Fruit fly (Drosophila melanogaster): ENCODE measurements around the gene CG12795.
A peak's percentile ranks its signal among the peaks of the same experiment; 100 is the strongest.

CG12795 gene

dm6 chr2L:3457007-3457406 is 4.7 kb downstream of the CG12795 start, which contains the start of the genes Cog3 and Sec5 (continued):
- TF ChIP-seq pb (GFP tag; optimal IDR thresholded peaks at IDR 0.05) (no peak), CG9727 (GFP tag; optimal IDR thresholded peaks at IDR 0.05) (peak; percentile 51), Nf-YC (tag; optimal IDR thresholded peaks at IDR 0.05) (peak; percentile 75), hth (optimal IDR thresholded peaks at IDR 0.05) (no peak), Dfd (GFP tag; optimal IDR thresholded peaks at IDR 0.05) (no peak), sens-2 (GFP tag; IDR thresholded peaks at IDR 0.05) (no peak), CG4854 (GFP tag; optimal IDR thresholded peaks at IDR 0.05) (no peak), insv (GFP tag; optimal IDR thresholded peaks at IDR 0.05) (peak in 1 of 2 experiments; percentile 28), schlank (tag; optimal IDR thresholded peaks at IDR 0.05) (no peak), CG13123 (GFP tag; optimal IDR thresholded peaks at IDR 0.05) (no peak), CG1603 (tag; optimal IDR thresholded peaks at IDR 0.05) (no peak), chm (GFP tag; IDR thresholded peaks at IDR 0.05) (no peak), CG2712 (tag; optimal IDR thresholded peaks at IDR 0.05) (peak; percentile 81), Xrp1 (GFP tag; IDR thresholded peaks at IDR 0.05) (peak; percentile 68), CG6689 (GFP tag; IDR thresholded peaks at IDR 0.05) (peak; percentile 31; the same call in 1 of the 2 replicates), pros (GFP tag; optimal IDR thresholded peaks at IDR 0.05) (no peak), cg (GFP tag; optimal IDR thresholded peaks at IDR 0.05) (no peak), Doc3 (GFP tag; IDR thresholded peaks at IDR 0.05; ENCODE audit: partially characterized antibody) (no peak), NC2α (GFP tag; optimal IDR thresholded peaks at IDR 0.05) (no peak), CG11560 (tag; IDR thresholded peaks at IDR 0.05) (no peak), repo (GFP tag; optimal IDR thresholded peaks at IDR 0.05) (no peak), CG17328 (GFP tag; IDR thresholded peaks at IDR 0.05) (no peak), Hr3 (GFP tag; optimal IDR thresholded peaks at IDR 0.05) (peak; percentile 69), Hr39 (optimal IDR thresholded peaks at IDR 0.05) (no peak), CG1832 (GFP tag; optimal IDR thresholded peaks at IDR 0.05) (no peak), ind (GFP tag; optimal IDR thresholded peaks at IDR 0.05) (no peak), CG11456 (GFP tag; IDR thresholded peaks at IDR 0.05) (no peak; the same call in 2 of the 3 replicates), CG2678 (tag; optimal IDR thresholded peaks at IDR 0.05) (no peak), slou (GFP tag; optimal IDR thresholded peaks at IDR 0.05) (no peak), MBD-R2 (GFP tag; IDR thresholded peaks at IDR 0.05) (peak; percentile 93), yki (optimal IDR thresholded peaks at IDR 0.05) (no peak), disco-r (GFP tag; optimal IDR thresholded peaks at IDR 0.05) (no peak), HHEX (GFP tag; optimal IDR thresholded peaks at IDR 0.05) (no peak), tgo (GFP tag; IDR thresholded peaks at IDR 0.05) (peak; percentile 53; the same call in 1 of the 3 replicates), CG34224 (GFP tag; IDR thresholded peaks at IDR 0.05; ENCODE audit: partially characterized antibody) (no peak), chinmo (GFP tag; IDR thresholded peaks at IDR 0.05; ENCODE audit: partially characterized antibody) (no peak), pum (GFP tag; optimal IDR thresholded peaks at IDR 0.05) (no peak), wek (GFP tag; optimal IDR thresholded peaks at IDR 0.05) (no peak), CG7839 (tag; optimal IDR thresholded peaks at IDR 0.05) (no peak), tio (GFP tag; optimal IDR thresholded peaks at IDR 0.05) (no peak), dimm (GFP tag; IDR thresholded peaks at IDR 0.05) (no peak), ato (GFP tag; IDR thresholded peaks at IDR 0.05; ENCODE audit: partially characterized antibody) (no peak), eve (GFP tag; optimal IDR thresholded peaks at IDR 0.05) (no peak), H2.0 (GFP tag; IDR thresholded peaks at IDR 0.05) (peak; percentile 23; the same call in 1 of the 2 replicates), Six4 (GFP tag; optimal IDR thresholded peaks at IDR 0.05) (no peak), trh (GFP tag; optimal IDR thresholded peaks at IDR 0.05) (no peak), CG7357 (GFP tag; IDR thresholded peaks at IDR 0.05) (0 out of 3 replicates have a peak, but pooled peaks have one; percentile 45), Ravus (GFP tag; IDR thresholded peaks at IDR 0.05) (no peak), CG18476 (GFP tag; optimal IDR thresholded peaks at IDR 0.05) (peak; percentile 2), CG1792 (GFP tag; optimal IDR thresholded peaks at IDR 0.05) (no peak), zf30C (GFP tag; optimal IDR thresholded peaks at IDR 0.05) (no peak), sug (tag; optimal IDR thresholded peaks at IDR 0.05) (peak; percentile 81), CG12659 (GFP tag; optimal IDR thresholded peaks at IDR 0.05) (peak; percentile 65)
